Fruit fly (Drosophila melanogaster) whole organism, prepupa: ENCODE data around the gene fne.

Source experiments
- Blimp-1 ChIP-seq: fragments of 200-800 bp; sonication (Bioruptor generic); optimal IDR thresholded peaks from 3 replicates; lab custom pipeline; 2017; ENCODE audit warnings: missing biosample characterization, missing genetic modification characterization, mild to moderate bottlenecking, moderate library complexity, missing genetic modification reagents
- CG10669 ChIP-seq: fragments of 200-800 bp; sonication (Bioruptor generic); optimal IDR thresholded peaks from 3 replicates; lab custom pipeline; 2018; ENCODE audit warnings: missing biosample characterization, mild to moderate bottlenecking, missing genetic modification characterization, moderate library complexity
- CG11294 ChIP-seq: fragments of 200-800 bp; sonication (Bioruptor generic); IDR thresholded peaks from 2 replicates; pipeline ENCODE4 v1.3.6; 2022; ENCODE audit warnings: missing biosample characterization, missing genetic modification characterization
- CG11762 ChIP-seq: fragments of 200-800 bp; sonication (Bioruptor generic); optimal IDR thresholded peaks from 3 replicates; lab custom pipeline; 2016; ENCODE audit warnings: missing biosample characterization, missing genetic modification characterization; ENCODE audit not compliant: insufficient read depth
- CG15336 ChIP-seq: fragments of 200-800 bp; sonication (Bioruptor generic); IDR thresholded peaks from 2 replicates; pipeline ENCODE4 v1.3.6; 2022; ENCODE audit warnings: missing biosample characterization, missing genetic modification characterization
- CG1621 ChIP-seq: fragments of 200-800 bp; sonication (Bioruptor generic); optimal IDR thresholded peaks from 3 replicates; lab custom pipeline; 2018; ENCODE audit warnings: missing biosample characterization, mild to moderate bottlenecking, missing genetic modification characterization
- CG3032 ChIP-seq: fragments of 200-800 bp; optimal IDR thresholded peaks from 2 replicates; lab custom pipeline; 2019; ENCODE audit warnings: missing biosample characterization, mild to moderate bottlenecking, missing genetic modification characterization, moderate library complexity
- CG31627 ChIP-seq: fragments of 200-800 bp; sonication (Bioruptor generic); optimal IDR thresholded peaks from 3 replicates; lab custom pipeline; 2016; ENCODE audit warnings: missing biosample characterization, missing genetic modification characterization
- CG32006 ChIP-seq: fragments of 200-800 bp; sonication (Bioruptor generic); optimal IDR thresholded peaks from 3 replicates; lab custom pipeline; 2017; ENCODE audit warnings: missing biosample characterization, mild to moderate bottlenecking, missing genetic modification characterization
- CG34406 ChIP-seq: fragments of 200-800 bp; sonication (Bioruptor generic); optimal IDR thresholded peaks from 3 replicates; lab custom pipeline; 2016; ENCODE audit warnings: missing biosample characterization, missing genetic modification characterization
- CG3919 ChIP-seq: fragments of 200-800 bp; sonication (Bioruptor generic); optimal IDR thresholded peaks from 3 replicates; lab custom pipeline; 2016; ENCODE audit warnings: missing biosample characterization, missing genetic modification characterization
- CG6163 ChIP-seq: fragments of 200-800 bp; sonication (Bioruptor generic); IDR thresholded peaks from 3 replicates; pipeline ENCODE4 v1.3.6; 2022; ENCODE audit warnings: missing biosample characterization, missing genetic modification characterization
- CG6792 ChIP-seq: fragments of 200-800 bp; sonication (Bioruptor generic); optimal IDR thresholded peaks from 3 replicates; lab custom pipeline; 2016; ENCODE audit warnings: missing biosample characterization, missing genetic modification characterization
- CG6808 ChIP-seq: fragments of 200-800 bp; sonication (Bioruptor generic); optimal IDR thresholded peaks from 3 replicates; lab custom pipeline; 2017; ENCODE audit warnings: missing biosample characterization, missing genetic modification characterization, mild to moderate bottlenecking, moderate library complexity, missing genetic modification reagents
- CG8119 ChIP-seq: fragments of 200-800 bp; sonication (Bioruptor generic); IDR thresholded peaks from 3 replicates; pipeline ENCODE4 v1.3.6; 2022; ENCODE audit warnings: missing biosample characterization, missing genetic modification characterization
- CG8319 ChIP-seq: fragments of 200-800 bp; sonication (Bioruptor generic); optimal IDR thresholded peaks from 3 replicates; lab custom pipeline; 2016; ENCODE audit warnings: missing biosample characterization, missing genetic modification characterization
- CG9139 ChIP-seq: fragments of 200-800 bp; sonication (Bioruptor generic); optimal IDR thresholded peaks from 3 replicates; lab custom pipeline; 2017; ENCODE audit warnings: missing biosample characterization, mild to moderate bottlenecking, missing genetic modification characterization
- Eip78C ChIP-seq: fragments of 200-800 bp; sonication (Bioruptor generic); peaks from one replicate; lab custom pipeline; 2016; ENCODE audit warnings: missing biosample characterization, missing genetic modification characterization
- Ets21C ChIP-seq: fragments of 200-800 bp; sonication (Bioruptor generic); optimal IDR thresholded peaks from 3 replicates; lab custom pipeline; 2016; ENCODE audit warnings: missing biosample characterization, missing genetic modification characterization
- Ets96B ChIP-seq: fragments of 200-800 bp; optimal IDR thresholded peaks from 2 replicates; lab custom pipeline; 2019; ENCODE audit warnings: missing biosample characterization, mild to moderate bottlenecking, missing genetic modification characterization, moderate library complexity
- Gug ChIP-seq: fragments of 200-800 bp; sonication (Bioruptor generic); IDR thresholded peaks from 2 replicates; pipeline ENCODE4 v1.3.6; 2022; ENCODE audit warnings: missing biosample characterization, missing genetic modification characterization
- Hr4 ChIP-seq: fragments of 200-800 bp; sonication (Bioruptor generic); optimal IDR thresholded peaks from 3 replicates; lab custom pipeline; 2016; ENCODE audit warnings: missing biosample characterization, missing genetic modification characterization
- OdsH ChIP-seq: fragments of 200-800 bp; sonication (Bioruptor generic); optimal IDR thresholded peaks from 3 replicates; lab custom pipeline; 2016; ENCODE audit warnings: missing biosample characterization, missing genetic modification characterization
- Smox ChIP-seq: fragments of 200-800 bp; sonication (Bioruptor generic); optimal IDR thresholded peaks from 3 replicates; lab custom pipeline; 2016; ENCODE audit warnings: missing biosample characterization, missing genetic modification characterization
- Sox102F ChIP-seq: fragments of 200-800 bp; sonication (Bioruptor generic); optimal IDR thresholded peaks from 2 replicates; lab custom pipeline; 2016; ENCODE audit warnings: missing biosample characterization, mild to moderate bottlenecking, missing genetic modification characterization
- Sox14 ChIP-seq: fragments of 200-800 bp; sonication (Bioruptor generic); optimal IDR thresholded peaks from 3 replicates; lab custom pipeline; 2016; ENCODE audit warnings: missing biosample characterization, missing genetic modification characterization
- Sox15 ChIP-seq: fragments of 200-800 bp; sonication (Bioruptor generic); optimal IDR thresholded peaks from 3 replicates; lab custom pipeline; 2016; ENCODE audit warnings: missing biosample characterization, missing genetic modification characterization
- achi ChIP-seq: fragments of 200-800 bp; sonication (Bioruptor generic); optimal IDR thresholded peaks from 3 replicates; lab custom pipeline; 2016; ENCODE audit warnings: missing biosample characterization, missing genetic modification characterization
- cyc ChIP-seq: fragments of 200-800 bp; sonication (Bioruptor generic); optimal IDR thresholded peaks from 3 replicates; lab custom pipeline; 2016; ENCODE audit warnings: missing biosample characterization, missing genetic modification characterization
- dac ChIP-seq: fragments of 200-800 bp; sonication (Bioruptor generic); optimal IDR thresholded peaks from 2 replicates; lab custom pipeline; 2017; ENCODE audit warnings: missing biosample characterization, mild to moderate bottlenecking, missing genetic modification characterization
- dsx ChIP-seq: fragments of 200-800 bp; optimal IDR thresholded peaks from 3 replicates; lab custom pipeline; 2019; ENCODE audit warnings: missing biosample characterization, mild to moderate bottlenecking, missing genetic modification characterization, moderate library complexity; ENCODE audit not compliant: poor library complexity, severe bottlenecking
- esn ChIP-seq: fragments of 200-800 bp; sonication (Bioruptor generic); optimal IDR thresholded peaks from 2 replicates; lab custom pipeline; 2016; ENCODE audit warnings: missing biosample characterization, mild to moderate bottlenecking, missing genetic modification characterization, moderate library complexity
- fd59A ChIP-seq: fragments of 200-800 bp; sonication (Bioruptor generic); optimal IDR thresholded peaks from 2 replicates; lab custom pipeline; 2017; ENCODE audit warnings: missing biosample characterization, mild to moderate bottlenecking, missing genetic modification characterization, missing genetic modification reagents
- fd85E ChIP-seq: fragments of 200-800 bp; sonication (Bioruptor generic); optimal IDR thresholded peaks from 3 replicates; lab custom pipeline; 2016; ENCODE audit warnings: missing biosample characterization, missing genetic modification characterization
- fkh ChIP-seq: fragments of 200-800 bp; sonication (Bioruptor generic); optimal IDR thresholded peaks from 3 replicates; lab custom pipeline; 2017; ENCODE audit warnings: missing biosample characterization, mild to moderate bottlenecking, missing genetic modification characterization, moderate library complexity
- lz ChIP-seq: fragments of 200-800 bp; sonication (Bioruptor generic); optimal IDR thresholded peaks from 3 replicates; lab custom pipeline; 2016; ENCODE audit warnings: missing biosample characterization, missing genetic modification characterization
- net ChIP-seq: fragments of 200-800 bp; sonication (Bioruptor generic); optimal IDR thresholded peaks from 3 replicates; lab custom pipeline; 2016; ENCODE audit warnings: missing biosample characterization, missing genetic modification characterization
- pdm3 ChIP-seq: fragments of 200-800 bp; sonication (Bioruptor generic); optimal IDR thresholded peaks from 3 replicates; lab custom pipeline; 2016; ENCODE audit warnings: missing biosample characterization, missing genetic modification characterization
- salr ChIP-seq, 2 experiments: fragments of 200-800 bp; sonication (Bioruptor generic); optimal IDR thresholded peaks; 3 replicates each; lab custom pipeline; 2016 to 2018; ENCODE audit warnings: missing biosample characterization in 2 of 2, missing genetic modification characterization in 2 of 2, mild to moderate bottlenecking in 1 of 2
- ss ChIP-seq, 2 experiments: fragments of 200-800 bp; sonication (Bioruptor generic); optimal IDR thresholded peaks; 2 replicates in 1 of 2; 3 replicates in 1 of 2; lab custom pipeline; 2017 to 2018; ENCODE audit warnings: mild to moderate bottlenecking in 2 of 2, missing biosample characterization in 2 of 2, missing genetic modification characterization in 2 of 2, moderate library complexity in 1 of 2
- svp ChIP-seq: fragments of 200-800 bp; sonication (Bioruptor generic); peaks from one replicate; lab custom pipeline; 2016; ENCODE audit warnings: missing biosample characterization, missing genetic modification characterization
- topi ChIP-seq: fragments of 200-800 bp; sonication (Bioruptor generic); optimal IDR thresholded peaks from 3 replicates; lab custom pipeline; 2016; ENCODE audit warnings: missing biosample characterization, missing genetic modification characterization
- vri ChIP-seq: fragments of 200-800 bp; sonication (Bioruptor generic); optimal IDR thresholded peaks from 3 replicates; lab custom pipeline; 2016; ENCODE audit warnings: missing biosample characterization, mild to moderate bottlenecking, missing genetic modification characterization

The fne gene

DNA sequence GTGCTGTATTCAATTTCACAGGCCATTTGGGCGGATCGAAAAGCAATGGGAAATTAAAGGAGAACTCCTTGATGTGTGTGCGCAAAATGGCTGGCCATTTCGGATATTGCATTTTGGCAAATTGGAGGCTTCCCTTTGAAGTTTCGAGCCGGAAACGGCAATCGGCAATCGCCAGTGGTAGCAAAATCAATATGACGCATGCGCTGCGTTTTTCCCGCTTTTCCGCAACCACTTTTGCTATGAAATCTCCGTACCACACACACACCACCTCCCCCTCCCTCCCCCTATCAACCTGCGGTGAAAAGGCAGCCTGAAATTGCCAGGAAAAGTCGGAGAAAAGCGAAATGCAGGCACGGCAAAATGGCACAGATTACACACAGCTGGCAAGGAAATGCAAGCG, 5.1 kb downstream of the fne start:
- TF ChIP-seq CG8319 (GFP tag; lab: Kevin White, UChicago) (no peak), dsx (GFP tag; lab: Kevin White, UChicago) (no peak), Blimp-1 (GFP tag; lab: Kevin White, UChicago) (no peak), CG9139 (no peak), topi (GFP tag; lab: Kevin White, UChicago) (no peak), CG11762 (no peak), lz (GFP tag; lab: Kevin White, UChicago) (no peak), achi (GFP tag; lab: Kevin White, UChicago) (no peak)

DNA sequence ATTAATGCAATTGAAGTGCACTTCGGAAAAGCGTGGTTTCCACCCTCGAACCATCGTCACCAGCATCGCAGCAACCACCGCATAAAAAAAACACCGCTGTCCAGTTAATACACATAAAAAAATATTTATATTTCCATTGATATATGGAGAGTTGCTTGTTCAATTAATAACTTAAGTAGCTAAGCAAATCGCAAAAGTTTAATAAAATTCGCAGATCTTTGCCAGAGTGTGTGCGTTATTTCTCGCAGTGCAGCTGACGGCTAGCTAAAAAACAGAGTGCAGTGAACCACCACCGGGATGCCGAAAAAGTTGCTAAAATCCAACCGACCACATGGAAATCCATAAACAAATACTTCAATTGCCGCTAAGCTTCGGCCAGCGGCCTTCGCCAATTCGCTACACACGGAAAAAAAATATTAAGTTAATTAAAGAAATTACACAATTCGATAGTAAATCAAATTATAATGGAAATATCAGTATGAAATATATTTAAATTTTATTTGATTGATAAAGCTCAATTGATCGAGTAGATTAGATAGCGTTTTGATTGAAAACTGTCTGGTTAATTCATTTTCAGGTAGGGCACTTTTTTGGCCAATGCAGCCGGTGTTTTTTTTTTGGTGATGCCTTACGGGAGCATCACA, 6.1 kb downstream of the fne start:
- TF ChIP-seq topi (GFP tag; lab: Kevin White, UChicago) (peak; percentile 36), pdm3 (GFP tag; lab: Kevin White, UChicago) (peak; percentile 3), OdsH (no peak), CG6163 (peak; percentile 36; the same call in 1 of the 3 replicates), Blimp-1 (GFP tag; lab: Kevin White, UChicago) (peak; percentile 18), Smox (GFP tag; lab: Kevin White, UChicago) (peak; percentile 2), svp (GFP tag; lab: Kevin White, UChicago) (peak; percentile 68), Ets21C (GFP tag; lab: Kevin White, UChicago) (no peak), esn (GFP tag; lab: Kevin White, UChicago) (peak; percentile 43), Sox14 (peak; percentile 1), CG3032 (tag; lab: Kevin White, UChicago) (no peak), Sox102F (peak; percentile 12), CG11294 (no peak), lz (GFP tag; lab: Kevin White, UChicago) (peak; percentile 3), cyc (GFP tag; lab: Kevin White, UChicago) (peak; percentile 14), Eip78C (GFP tag; lab: Kevin White, UChicago) (peak; percentile 74), ss (GFP tag; optimal IDR thresholded peaks at IDR 0.05; lab: Kevin White, UChicago) (peak in 1 of 2 experiments; percentile 0), CG31627 (GFP tag; lab: Kevin White, UChicago) (peak; percentile 2)

DNA sequence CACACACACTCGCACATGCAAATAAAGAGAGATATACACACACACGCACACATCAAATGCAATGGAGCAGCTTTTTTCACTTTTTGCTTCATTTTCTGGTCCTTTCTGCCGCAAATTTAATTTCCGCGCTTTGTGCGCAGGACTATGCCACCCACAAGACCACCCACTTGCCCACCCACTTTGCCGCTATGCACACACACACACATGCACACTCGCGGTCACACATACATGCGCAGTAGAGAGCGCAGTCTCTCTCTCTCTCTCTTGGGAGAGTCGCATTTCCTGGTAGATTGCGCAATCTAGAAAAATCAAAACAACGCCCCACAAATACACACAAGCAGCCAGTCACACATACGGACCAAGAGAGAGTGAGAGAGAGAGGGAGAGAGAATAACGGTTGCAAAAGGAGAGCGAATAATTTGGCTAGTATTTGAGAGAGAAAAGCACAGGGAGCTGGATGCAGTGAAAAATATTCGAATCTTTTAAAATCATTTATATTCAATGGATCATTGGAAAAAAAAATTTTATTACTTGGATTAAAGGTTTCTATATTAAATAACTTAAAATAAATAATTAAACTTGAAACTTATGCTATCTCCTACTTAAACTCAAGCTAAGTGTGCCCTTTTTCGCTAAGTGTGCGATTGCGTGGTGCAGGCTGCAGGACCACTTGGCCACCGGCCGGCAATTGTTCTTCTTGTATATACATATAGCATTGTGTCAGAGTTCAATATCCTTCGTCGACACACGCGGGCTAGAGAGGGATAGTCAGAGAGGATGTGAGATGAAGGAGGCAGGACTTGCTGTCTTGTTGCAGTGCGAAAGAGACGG, 8.4 kb downstream of the fne start:
- TF ChIP-seq CG6163 (peak; percentile 66), vri (no peak), fd85E (GFP tag; lab: Kevin White, UChicago) (no peak), CG32006 (GFP tag; lab: Kevin White, UChicago) (peak; percentile 17), dac (GFP tag; lab: Kevin White, UChicago) (no peak), CG6792 (GFP tag; lab: Kevin White, UChicago) (no peak), CG8119 (peak; percentile 50), Gug (GFP tag; lab: Robert Waterston, UW) (0 out of 2 replicates have a peak, but pooled peaks have one; percentile 34), CG10669 (GFP tag; lab: Kevin White, UChicago) (peak; percentile 10), Ets96B (tag; lab: Kevin White, UChicago) (peak; percentile 20), salr (GFP tag; optimal IDR thresholded peaks at IDR 0.05; lab: Kevin White, UChicago) (no peak), CG3919 (no peak), CG15336 (GFP tag; lab: Robert Waterston, UW) (peak; percentile 68), CG31627 (GFP tag; lab: Kevin White, UChicago) (no peak), Hr4 (GFP tag; lab: Kevin White, UChicago) (no peak), CG1621 (tag; lab: Kevin White, UChicago) (no peak), Sox14 (no peak), fd59A (GFP tag; lab: Kevin White, UChicago) (no peak), CG34406 (GFP tag; lab: Kevin White, UChicago) (no peak), net (GFP tag; lab: Kevin White, UChicago) (no peak), CG6808 (GFP tag; lab: Kevin White, UChicago) (no peak), dsx (GFP tag; lab: Kevin White, UChicago) (peak; percentile 14), CG3032 (tag; lab: Kevin White, UChicago) (peak; percentile 33), Sox15 (GFP tag; lab: Kevin White, UChicago) (no peak), ss (GFP tag; optimal IDR thresholded peaks at IDR 0.05; lab: Kevin White, UChicago) (peak in 1 of 2 experiments; percentile 43), achi (GFP tag; lab: Kevin White, UChicago) (peak; percentile 5), cyc (GFP tag; lab: Kevin White, UChicago) (no peak), topi (GFP tag; lab: Kevin White, UChicago) (peak; percentile 19), CG9139 (no peak), Smox (GFP tag; lab: Kevin White, UChicago) (no peak), fkh (GFP tag; lab: Kevin White, UChicago) (no peak), Eip78C (GFP tag; lab: Kevin White, UChicago) (peak; percentile 81)
